Worm (Caenorhabditis elegans) whole organism, L3 larva: ENCODE data around the gene F56D6.9.

Source experiments
- lin-15B ChIP-seq: fragments of 150-350 bp; optimal IDR thresholded peaks from 2 replicates; lab custom pipeline; 2014; ENCODE audit warnings: missing biosample characterization, missing genetic modification characterization
- lsy-12 ChIP-seq: sonication (generic microtip); optimal IDR thresholded peaks from 2 replicates; lab custom pipeline; 2016; ENCODE audit warnings: mild to moderate bottlenecking, missing genetic modification characterization, missing compliant biosample characterization
- nhr-23 ChIP-seq: fragments of 150-350 bp; optimal IDR thresholded peaks from 2 replicates; lab custom pipeline; 2014; ENCODE audit warnings: missing biosample characterization, missing genetic modification reagents, missing genetic modification characterization
- snpc-4 ChIP-seq: fragments of 150-350 bp; optimal IDR thresholded peaks from 2 replicates; lab custom pipeline; 2014; ENCODE audit warnings: missing biosample characterization, missing genetic modification characterization
- unc-39 ChIP-seq: sonication (generic microtip); optimal IDR thresholded peaks from 4 replicates; lab custom pipeline; 2017; ENCODE audit warnings: missing biosample characterization, missing genetic modification characterization
- zag-1 ChIP-seq: fragments of 150-350 bp; optimal IDR thresholded peaks from 2 replicates; lab custom pipeline; 2014; ENCODE audit warnings: missing biosample characterization, missing genetic modification characterization

- TF ChIP-seq zag-1 (no peak), snpc-4 (tag; lab: Kevin White, UChicago) (no peak), lsy-12 (tag; lab: Kevin White, UChicago) (no peak), nhr-23 (no peak), unc-39 (tag; lab: Kevin White, UChicago) (no peak), lin-15B (tag; lab: Kevin White, UChicago) (no peak)
Measured at ce11 chrIV:3862948-3863347, 29.2 kb upstream of the F56D6.9 start.
